Fruit fly (Drosophila melanogaster): ENCODE measurements around the gene CG34456.

CG34456 gene

DNA sequence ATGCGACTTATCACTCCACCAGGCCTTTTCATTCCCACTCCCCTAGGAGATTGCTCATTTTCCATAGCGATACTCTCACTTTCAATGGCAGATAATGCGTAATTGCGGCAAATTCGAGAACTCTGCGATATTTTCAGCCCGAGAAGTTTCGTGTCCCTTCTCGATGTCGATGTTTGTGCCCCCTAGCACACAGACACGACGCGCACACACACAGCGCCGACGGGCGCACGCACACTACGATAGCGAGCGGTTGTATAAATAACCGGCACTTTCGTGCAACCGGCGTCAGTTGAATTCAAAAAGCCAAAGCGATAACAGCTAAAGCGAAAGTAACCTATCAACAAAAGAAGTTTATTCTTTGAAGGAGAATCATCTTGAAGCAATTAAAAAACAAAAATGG, 19.7 kb downstream of the CG34456 start, which contains the start of gene Hsp23 (continued):
- TF ChIP-seq Taf1 (GFP tag; IDR thresholded peaks at IDR 0.05) (no peak), nerfin-1 (tag; optimal IDR thresholded peaks at IDR 0.05) (peak; percentile 37), CG10565 (GFP tag; optimal IDR thresholded peaks at IDR 0.05) (no peak), CG3065 (GFP tag; optimal IDR thresholded peaks at IDR 0.05) (no peak), btn (GFP tag; optimal IDR thresholded peaks at IDR 0.05) (no peak), pfk (GFP tag; optimal IDR thresholded peaks at IDR 0.05) (no peak), CG7839 (tag; optimal IDR thresholded peaks at IDR 0.05) (no peak), CG4328 (GFP tag; optimal IDR thresholded peaks at IDR 0.05) (no peak), scrt (GFP tag; optimal IDR thresholded peaks at IDR 0.05) (no peak), BEAF-32 (GFP tag; optimal IDR thresholded peaks at IDR 0.05) (peak; percentile 27), Elba2 (GFP tag; optimal IDR thresholded peaks at IDR 0.05) (no peak), Dll (GFP tag; IDR thresholded peaks at IDR 0.05; ENCODE audit: partially characterized antibody) (peak; percentile 39; the same call in 1 of the 4 replicates), D19B (GFP tag; optimal IDR thresholded peaks at IDR 0.05) (no peak), CG31224 (GFP tag; IDR thresholded peaks at IDR 0.05) (no peak), Optix (GFP tag; IDR thresholded peaks at IDR 0.05) (no peak), CG12236 (GFP tag; optimal IDR thresholded peaks at IDR 0.05) (no peak), az2 (GFP tag; optimal IDR thresholded peaks at IDR 0.05) (no peak), eyg (GFP tag; optimal IDR thresholded peaks at IDR 0.05) (no peak), CG12071 (GFP tag; optimal IDR thresholded peaks at IDR 0.05) (no peak), wek (GFP tag; optimal IDR thresholded peaks at IDR 0.05) (peak; percentile 5), CG12391 (tag; optimal IDR thresholded peaks at IDR 0.05) (no peak), CG30403 (GFP tag; optimal IDR thresholded peaks at IDR 0.05) (no peak), Ravus (GFP tag; IDR thresholded peaks at IDR 0.05) (no peak), Dbx (GFP tag; IDR thresholded peaks at IDR 0.05) (no peak), bsh (GFP tag; optimal IDR thresholded peaks at IDR 0.05) (no peak), CG7271 (tag; optimal IDR thresholded peaks at IDR 0.05) (no peak), crp (GFP tag; optimal IDR thresholded peaks at IDR 0.05) (no peak), CG8388 (GFP tag; optimal IDR thresholded peaks at IDR 0.05) (no peak), CG32767 (GFP tag; IDR thresholded peaks at IDR 0.05) (no peak), NC2β (GFP tag; optimal IDR thresholded peaks at IDR 0.05) (no peak), CG13624 (GFP tag; optimal IDR thresholded peaks at IDR 0.05) (no peak), CG18764 (GFP tag; optimal IDR thresholded peaks at IDR 0.05) (no peak), en (GFP tag; optimal IDR thresholded peaks at IDR 0.05) (no peak), CG13775 (GFP tag; optimal IDR thresholded peaks at IDR 0.05) (no peak), Spps (tag; optimal IDR thresholded peaks at IDR 0.05) (no peak), phol (tag; optimal IDR thresholded peaks at IDR 0.05) (no peak), CG1602 (GFP tag; optimal IDR thresholded peaks at IDR 0.05) (no peak), prd (optimal IDR thresholded peaks at IDR 0.05) (no peak), prd (GFP tag; IDR thresholded peaks at IDR 0.05) (no peak), pho (GFP tag; optimal IDR thresholded peaks at IDR 0.05) (no peak), CG4820 (GFP tag; optimal IDR thresholded peaks at IDR 0.05) (no peak), CG13894 (tag; optimal IDR thresholded peaks at IDR 0.05) (peak; percentile 45), ranshi (GFP tag; IDR thresholded peaks at IDR 0.05) (no peak), CG8089 (GFP tag; optimal IDR thresholded peaks at IDR 0.05) (no peak), disco-r (GFP tag; optimal IDR thresholded peaks at IDR 0.05) (no peak), tna (GFP tag; IDR thresholded peaks at IDR 0.05; ENCODE audit: partially characterized antibody) (no peak), pnt (GFP tag; optimal IDR thresholded peaks at IDR 0.05) (no peak), CG2678 (tag; optimal IDR thresholded peaks at IDR 0.05) (no peak), onecut (GFP tag; IDR thresholded peaks at IDR 0.05) (peak; percentile 29; the same call in 1 of the 2 replicates), Ets97D (GFP tag; optimal IDR thresholded peaks at IDR 0.05) (no peak), Sin3A (optimal IDR thresholded peaks at IDR 0.05) (no peak), CG18262 (tag; optimal IDR thresholded peaks at IDR 0.05) (no peak)

Measured in whole organism, embryonic.